Fruit fly (Drosophila melanogaster) whole organism, prepupa: ENCODE results near the gene CG31029.

Source experiments
- CG10631 ChIP-seq: fragments of 200-800 bp; sonication (Bioruptor generic); optimal IDR thresholded peaks from 2 replicates; lab custom pipeline; 2016; ENCODE audit warnings: missing biosample characterization, missing genetic modification characterization
- CG16779 ChIP-seq: fragments of 200-800 bp; sonication (Bioruptor generic); optimal IDR thresholded peaks from 3 replicates; lab custom pipeline; 2017; ENCODE audit warnings: missing biosample characterization, mild to moderate bottlenecking, missing genetic modification characterization
- CG3032 ChIP-seq: fragments of 200-800 bp; optimal IDR thresholded peaks from 2 replicates; lab custom pipeline; 2019; ENCODE audit warnings: missing biosample characterization, mild to moderate bottlenecking, missing genetic modification characterization, moderate library complexity
- CG31627 ChIP-seq: fragments of 200-800 bp; sonication (Bioruptor generic); optimal IDR thresholded peaks from 3 replicates; lab custom pipeline; 2016; ENCODE audit warnings: missing biosample characterization, missing genetic modification characterization
- CG34406 ChIP-seq: fragments of 200-800 bp; sonication (Bioruptor generic); optimal IDR thresholded peaks from 3 replicates; lab custom pipeline; 2016; ENCODE audit warnings: missing biosample characterization, missing genetic modification characterization
- CG6792 ChIP-seq: fragments of 200-800 bp; sonication (Bioruptor generic); optimal IDR thresholded peaks from 3 replicates; lab custom pipeline; 2016; ENCODE audit warnings: missing biosample characterization, missing genetic modification characterization
- CG6854 ChIP-seq: fragments of 200-800 bp; sonication (Bioruptor generic); optimal IDR thresholded peaks from 2 replicates; lab custom pipeline; 2017; ENCODE audit warnings: missing biosample characterization, mild to moderate bottlenecking, missing genetic modification characterization
- Met ChIP-seq: fragments of 200-800 bp; sonication (Bioruptor generic); optimal IDR thresholded peaks from 3 replicates; lab custom pipeline; 2016; ENCODE audit warnings: missing biosample characterization, missing genetic modification characterization
- dsx ChIP-seq: fragments of 200-800 bp; optimal IDR thresholded peaks from 3 replicates; lab custom pipeline; 2019; ENCODE audit warnings: missing biosample characterization, mild to moderate bottlenecking, missing genetic modification characterization, moderate library complexity; ENCODE audit not compliant: poor library complexity, severe bottlenecking
- ss ChIP-seq, 2 experiments: fragments of 200-800 bp; sonication (Bioruptor generic); optimal IDR thresholded peaks; 2 replicates in 1 of 2; 3 replicates in 1 of 2; lab custom pipeline; 2017 to 2018; ENCODE audit warnings: mild to moderate bottlenecking in 2 of 2, missing biosample characterization in 2 of 2, missing genetic modification characterization in 2 of 2, moderate library complexity in 1 of 2

- no peak for TF ChIP-seq CG34406 (GFP tag; lab: Kevin White, UChicago)
- TF ChIP-seq Met (GFP tag; lab: Kevin White, UChicago): no peak
- no peak for TF ChIP-seq dsx (GFP tag; lab: Kevin White, UChicago)
- no peak for TF ChIP-seq CG3032 (tag; lab: Kevin White, UChicago)
- TF ChIP-seq CG16779: no peak
- TF ChIP-seq CG31627 (GFP tag; lab: Kevin White, UChicago): no peak
- TF ChIP-seq ss (GFP tag; optimal IDR thresholded peaks at IDR 0.05; lab: Kevin White, UChicago): no peak
- TF ChIP-seq CG6792 (GFP tag; lab: Kevin White, UChicago): no peak
- no peak for TF ChIP-seq CG6854
- TF ChIP-seq CG10631: no peak
Measured at dm6 chr3R:30150602-30151001, 18.4 kb upstream of the CG31029 start.
